Worm (Caenorhabditis elegans): Measurements from ENCODE around the gene C06B8.3.

C06B8.3 gene

DNA sequence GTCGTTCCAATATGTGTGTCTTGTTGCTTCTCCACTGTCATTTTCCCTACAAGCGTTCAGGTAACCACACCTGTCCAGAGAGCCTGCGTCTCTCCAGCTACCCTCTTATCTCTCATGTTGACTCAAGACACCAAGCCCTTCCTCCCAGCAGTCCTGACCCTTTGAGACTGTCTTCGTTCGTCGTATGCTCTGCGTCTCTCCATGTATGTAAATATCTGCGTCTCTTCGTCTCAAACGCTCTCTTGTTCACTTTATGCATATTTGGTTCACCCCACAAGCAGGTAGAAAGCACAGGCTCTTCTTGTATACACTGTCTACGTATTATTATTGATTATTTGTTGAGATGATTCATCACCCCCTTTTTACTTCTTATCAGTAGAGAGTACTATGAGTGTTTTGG lies 13.3 kb upstream of the C06B8.3 start:
- peak; percentile 75; the same call in 1 of the 2 replicates for TF ChIP-seq php-3 (GFP tag; IDR thresholded peaks at IDR 0.05)
- no peak for TF ChIP-seq ZK337.2 (GFP tag; IDR thresholded peaks at IDR 0.05)
- peak; percentile 56 for TF ChIP-seq jun-1 (tag; optimal IDR thresholded peaks at IDR 0.05)
- peak; percentile 57 for TF ChIP-seq T26A8.4 (GFP tag; IDR thresholded peaks at IDR 0.05)
- peak; percentile 59 for TF ChIP-seq pqm-1 (tag; optimal IDR thresholded peaks at IDR 0.05)
- no peak for TF ChIP-seq unc-130 (GFP tag; optimal IDR thresholded peaks at IDR 0.05)
- TF ChIP-seq sdz-12 (GFP tag; optimal IDR thresholded peaks at IDR 0.05): no peak
- TF ChIP-seq pha-4 (GFP tag; IDR thresholded peaks at IDR 0.05): no peak
- peak; percentile 96 for TF ChIP-seq pha-4 (tag; optimal IDR thresholded peaks at IDR 0.05)
- TF ChIP-seq hlh-11 (tag; optimal IDR thresholded peaks at IDR 0.05): peak; percentile 93
- peak; percentile 17 for TF ChIP-seq ceh-28 (tag; optimal IDR thresholded peaks at IDR 0.05)
- no peak for TF ChIP-seq hmg-1.1 (GFP tag; IDR thresholded peaks at IDR 0.05)
- TF ChIP-seq mxl-3 (GFP tag; optimal IDR thresholded peaks at IDR 0.05): peak; percentile 49
- no peak for TF ChIP-seq F49E8.2 (tag; optimal IDR thresholded peaks at IDR 0.05; ENCODE audit: borderline replicate concordance)
- peak; percentile 89 for TF ChIP-seq nhr-6 (tag; optimal IDR thresholded peaks at IDR 0.05)
- peak; percentile 7 for TF ChIP-seq rbr-2 (tag; optimal IDR thresholded peaks at IDR 0.05)
- peak; percentile 90 for TF ChIP-seq dve-1 (tag; optimal IDR thresholded peaks at IDR 0.05; ENCODE audit: insufficient read depth)
- TF ChIP-seq nhr-28 (tag; optimal IDR thresholded peaks at IDR 0.05): peak; percentile 82
- peak in 1 of 2 experiments; percentile 75 for TF ChIP-seq daf-16 (GFP tag; optimal IDR thresholded peaks at IDR 0.05)
- TF ChIP-seq daf-16 (tag; optimal IDR thresholded peaks at IDR 0.05): peak; percentile 98
- TF ChIP-seq tag-97 (GFP tag; IDR thresholded peaks at IDR 0.05): no peak
- no peak for TF ChIP-seq lir-3 (tag; optimal IDR thresholded peaks at IDR 0.05)
- no peak for TF ChIP-seq ceh-44 (GFP tag; IDR thresholded peaks at IDR 0.05)
- TF ChIP-seq dpl-1 (GFP tag; optimal IDR thresholded peaks at IDR 0.05): peak; percentile 37
- TF ChIP-seq Y5F2A.4 (GFP tag; optimal IDR thresholded peaks at IDR 0.05): no peak
- TF ChIP-seq nhr-11 (tag; optimal IDR thresholded peaks at IDR 0.05): no peak
- peak; percentile 59; the same call in 1 of the 2 replicates for TF ChIP-seq dmd-8 (GFP tag; IDR thresholded peaks at IDR 0.05)
- TF ChIP-seq lim-7 (GFP tag; IDR thresholded peaks at IDR 0.05): no peak
- TF ChIP-seq duxl-1 (tag; optimal IDR thresholded peaks at IDR 0.05; ENCODE audit: poor library complexity): no peak
- no peak for TF ChIP-seq Y48G9A.11 (GFP tag; IDR thresholded peaks at IDR 0.05)
- peak; percentile 56 for TF ChIP-seq fos-1 (tag; optimal IDR thresholded peaks at IDR 0.05)
- TF ChIP-seq nhr-41 (GFP tag; IDR thresholded peaks at IDR 0.05): peak; percentile 95
- no peak for TF ChIP-seq ceh-32 (tag; optimal IDR thresholded peaks at IDR 0.05; ENCODE audit: poor library complexity)
- TF ChIP-seq mes-2 (tag; optimal IDR thresholded peaks at IDR 0.05; ENCODE audit: poor library complexity, severe bottlenecking): peak; percentile 42
- 0 out of 2 replicates have a peak, but pooled peaks have one; percentile 36 for TF ChIP-seq D1046.2 (GFP tag; IDR thresholded peaks at IDR 0.05)
- peak; percentile 71 for TF ChIP-seq nhr-48 (tag; optimal IDR thresholded peaks at IDR 0.05)
- no peak for TF ChIP-seq madf-9 (GFP tag; conservative IDR thresholded peaks at IDR 0.05)

DNA sequence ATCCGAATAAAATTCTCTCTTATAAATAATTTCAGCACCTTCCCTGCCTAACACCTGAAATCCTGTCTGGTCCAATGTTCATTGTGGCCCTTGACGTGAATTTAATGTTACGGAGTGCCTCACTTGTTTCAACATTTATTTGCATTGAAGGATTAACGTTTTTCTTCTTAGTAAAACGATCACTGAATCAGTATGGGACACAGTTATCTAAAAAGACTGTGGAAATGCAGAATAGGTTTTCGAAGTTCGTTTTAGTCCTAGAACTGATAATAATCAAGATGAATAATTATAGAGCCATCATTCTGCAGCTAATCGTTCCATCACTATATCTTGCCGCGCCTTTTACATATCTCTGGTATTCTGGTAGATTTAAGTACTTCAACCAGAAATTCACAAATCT lies 10.7 kb upstream of the C06B8.3 start, which contains the start of gene srh-219:
Gene srh-219 (plus strand): TSS at position 301 of the 400 bp plus-strand sequence.
- TF ChIP-seq F26F4.8 (GFP tag; conservative IDR thresholded peaks at IDR 0.05): no peak

DNA sequence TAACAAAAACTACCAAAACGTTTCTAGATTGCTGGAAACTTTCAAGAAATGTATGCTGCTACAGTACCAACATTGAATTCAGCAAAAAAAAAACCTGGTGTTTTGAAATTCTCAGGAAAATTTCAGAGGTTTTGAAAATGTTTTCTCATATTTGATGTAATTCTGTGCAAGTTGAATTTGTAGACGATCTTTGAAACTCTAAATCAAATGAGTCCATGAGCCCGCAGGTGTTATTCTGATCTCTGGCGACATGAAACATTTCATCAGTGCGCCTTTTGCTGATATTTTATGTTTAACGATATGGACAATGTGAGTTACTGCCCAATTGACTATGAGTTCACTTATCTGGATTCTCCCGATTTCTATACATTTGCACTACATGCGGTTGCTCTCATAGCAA lies 9.2 kb upstream of the C06B8.3 start, which contains the start of gene srh-218:
Gene srh-218 (plus strand): TSS at position 301 of the 400 bp plus-strand sequence.
- TF ChIP-seq tag-97 (GFP tag; IDR thresholded peaks at IDR 0.05) (no peak), hlh-11 (tag; optimal IDR thresholded peaks at IDR 0.05) (no peak), nhr-42 (GFP tag; IDR thresholded peaks at IDR 0.05) (no peak), zfp-3 (GFP tag; conservative IDR thresholded peaks at IDR 0.05) (no peak), lin-15B (tag; optimal IDR thresholded peaks at IDR 0.05) (no peak)
